Fruit fly (Drosophila melanogaster): ENCODE measurements around the gene CG7079.

DNA sequence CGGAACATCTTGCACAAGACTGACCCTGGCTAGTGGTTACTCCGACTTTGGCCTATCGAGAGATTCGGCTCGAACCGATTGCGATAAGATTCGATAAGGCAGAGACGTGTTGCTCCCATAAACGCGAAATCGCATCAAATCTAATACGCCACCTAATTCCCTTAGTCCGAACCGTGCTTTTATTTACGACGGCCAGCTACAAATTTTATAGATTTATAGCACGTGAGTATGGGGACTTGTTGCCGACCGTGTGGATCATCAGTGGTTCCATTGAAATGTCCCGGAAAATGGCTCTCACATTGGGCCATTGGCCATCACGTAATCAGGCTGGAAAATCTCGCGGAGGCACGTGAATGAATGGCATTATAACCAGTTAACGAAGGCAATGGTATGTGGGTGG is 41.7 kb downstream of the CG7079 start, which contains the start of gene Alp5:
- no peak for TF ChIP-seq Dfd (GFP tag; optimal IDR thresholded peaks at IDR 0.05)
- no peak for TF ChIP-seq Hr83 (GFP tag; optimal IDR thresholded peaks at IDR 0.05; ENCODE audit: poor library complexity, severe bottlenecking)
